Worm (Caenorhabditis elegans) whole organism, young adult: ENCODE data around the gene faah-5.

Source experiments
- F22D6.2 ChIP-seq: sonication (generic microtip); optimal IDR thresholded peaks from 2 replicates; lab custom pipeline; 2016; ENCODE audit warnings: mild to moderate bottlenecking, missing genetic modification characterization, missing compliant biosample characterization
- F52B5.7 ChIP-seq: sonication (generic microtip); optimal IDR thresholded peaks from 2 replicates; lab custom pipeline; 2016; ENCODE audit warnings: mild to moderate bottlenecking, missing genetic modification characterization, missing compliant biosample characterization
- F55B11.4 ChIP-seq: sonication (generic microtip); optimal IDR thresholded peaks from 2 replicates; lab custom pipeline; 2016; ENCODE audit warnings: missing compliant biosample characterization, missing genetic modification characterization, borderline replicate concordance; ENCODE audit not compliant: insufficient read depth
- T26A5.8 ChIP-seq: sonication (generic microtip); optimal IDR thresholded peaks from 2 replicates; lab custom pipeline; 2016; ENCODE audit warnings: missing genetic modification characterization, missing compliant biosample characterization
- Y67H2A.10 ChIP-seq: fragments of 200-800 bp; sonication (Bioruptor generic); conservative IDR thresholded peaks from 2 replicates; pipeline ENCODE4 v1.3.6; 2022; ENCODE audit warnings: missing genetic modification reagents, missing genetic modification characterization, missing compliant biosample characterization
- akir-1 ChIP-seq: fragments of 200-800 bp; sonication (Bioruptor generic); optimal IDR thresholded peaks from 2 replicates; lab custom pipeline; 2018; ENCODE audit warnings: mild to moderate bottlenecking, missing genetic modification characterization, moderate library complexity, missing compliant biosample characterization
- ama-1 ChIP-seq, 3 experiments: fragments of 150-350 bp in 1 of 3; sonication (generic microtip) in 2 of 3; optimal IDR thresholded peaks; 2 replicates each; lab custom pipeline; 2014 to 2018; ENCODE audit warnings: missing biosample characterization in 2 of 3, missing genetic modification characterization in 2 of 3, missing genetic modification reagents in 2 of 3
- aptf-2 ChIP-seq: fragments of 200-800 bp; sonication (Bioruptor generic); conservative IDR thresholded peaks from 2 replicates; pipeline ENCODE4 v1.3.6; 2022; ENCODE audit warnings: missing genetic modification reagents, missing genetic modification characterization, missing compliant biosample characterization
- aptf-3 ChIP-seq: fragments of 200-800 bp; sonication (Bioruptor generic); IDR thresholded peaks from 2 replicates; pipeline ENCODE4 v1.3.6; 2022; ENCODE audit warnings: missing genetic modification characterization, missing compliant biosample characterization
- attf-3 ChIP-seq: fragments of 200-800 bp; sonication (Bioruptor generic); conservative IDR thresholded peaks from 2 replicates; pipeline ENCODE4 v1.3.6; 2022; ENCODE audit warnings: missing genetic modification reagents, missing genetic modification characterization, missing compliant biosample characterization
- attf-5 ChIP-seq: fragments of 200-800 bp; sonication (Bioruptor generic); optimal IDR thresholded peaks from 2 replicates; lab custom pipeline; 2018; ENCODE audit warnings: mild to moderate bottlenecking, missing genetic modification characterization, missing compliant biosample characterization
- attf-6 ChIP-seq: fragments of 200-800 bp; sonication (Bioruptor generic); IDR thresholded peaks from 2 replicates; pipeline ENCODE4 v1.3.6; 2022; ENCODE audit warnings: missing genetic modification reagents, missing genetic modification characterization, missing compliant biosample characterization
- bed-1 ChIP-seq: fragments of 200-800 bp; sonication (Bioruptor generic); IDR thresholded peaks from 2 replicates; pipeline ENCODE4 v1.3.6; 2022; ENCODE audit warnings: missing genetic modification reagents, missing genetic modification characterization, missing compliant biosample characterization
- bed-2 ChIP-seq: fragments of 200-800 bp; sonication (Bioruptor generic); IDR thresholded peaks from 2 replicates; pipeline ENCODE4 v1.3.6; 2022; ENCODE audit warnings: missing genetic modification reagents, missing genetic modification characterization, missing compliant biosample characterization
- dox-1 ChIP-seq: fragments of 200-800 bp; sonication (Bioruptor generic); IDR thresholded peaks from 2 replicates; pipeline ENCODE4 v1.3.6; 2022; ENCODE audit warnings: missing genetic modification reagents, missing genetic modification characterization, missing compliant biosample characterization
- dpff-1 ChIP-seq: sonication (generic microtip); optimal IDR thresholded peaks from 2 replicates; lab custom pipeline; 2017; ENCODE audit warnings: mild to moderate bottlenecking, missing genetic modification characterization, missing compliant biosample characterization
- efl-1 ChIP-seq: fragments of 150-350 bp; optimal IDR thresholded peaks from 2 replicates; lab custom pipeline; 2014; ENCODE audit warnings: missing biosample characterization, missing genetic modification reagents, missing genetic modification characterization
- egrh-3 ChIP-seq: fragments of 200-800 bp; sonication (Bioruptor generic); IDR thresholded peaks from 2 replicates; pipeline ENCODE4 v1.3.6; 2022; ENCODE audit warnings: missing genetic modification reagents, missing genetic modification characterization, missing compliant biosample characterization
- ekl-4 ChIP-seq: fragments of 200-800 bp; sonication (Bioruptor generic); IDR thresholded peaks from 2 replicates; pipeline ENCODE4 v1.3.6; 2022; ENCODE audit warnings: missing genetic modification reagents, missing genetic modification characterization, missing compliant biosample characterization
- fkh-3 ChIP-seq: sonication (generic microtip); optimal IDR thresholded peaks from 2 replicates; lab custom pipeline; 2016; ENCODE audit warnings: mild to moderate bottlenecking, missing genetic modification characterization, missing compliant biosample characterization
- gei-17 ChIP-seq: fragments of 200-800 bp; sonication (Bioruptor generic); optimal IDR thresholded peaks from 2 replicates; lab custom pipeline; 2018; ENCODE audit warnings: mild to moderate bottlenecking, missing genetic modification characterization, missing compliant biosample characterization
- hmg-1.2 ChIP-seq: fragments of 200-800 bp; sonication (Bioruptor generic); IDR thresholded peaks from 2 replicates; pipeline ENCODE4 v1.3.6; 2022; ENCODE audit warnings: missing genetic modification reagents, missing genetic modification characterization, missing compliant biosample characterization
- hmg-20 ChIP-seq: fragments of 200-800 bp; sonication (Bioruptor generic); IDR thresholded peaks from 2 replicates; pipeline ENCODE4 v1.3.6; 2022; ENCODE audit warnings: missing genetic modification reagents, missing genetic modification characterization, missing compliant biosample characterization
- let-607 ChIP-seq, 2 experiments: fragments of 200-800 bp in 1 of 2; sonication (Bioruptor generic) in 1 of 2; sonication (generic microtip) in 1 of 2; optimal IDR thresholded peaks; 2 replicates each; lab custom pipeline; 2016 to 2018; ENCODE audit warnings: mild to moderate bottlenecking in 2 of 2, missing compliant biosample characterization in 2 of 2, missing genetic modification characterization in 2 of 2, moderate library complexity in 2 of 2, missing genotype in 1 of 2
- lin-54 ChIP-seq: fragments of 200-800 bp; sonication (Bioruptor generic); optimal IDR thresholded peaks from 2 replicates; lab custom pipeline; 2018; ENCODE audit warnings: mild to moderate bottlenecking, missing genetic modification characterization, missing compliant biosample characterization
- madf-6 ChIP-seq: fragments of 200-800 bp; sonication (Bioruptor generic); IDR thresholded peaks from 2 replicates; pipeline ENCODE4 v1.3.6; 2022; ENCODE audit warnings: missing genetic modification reagents, missing genetic modification characterization, missing compliant biosample characterization
- nfya-2 ChIP-seq: fragments of 200-800 bp; sonication (Bioruptor generic); IDR thresholded peaks from 2 replicates; pipeline ENCODE4 v1.3.6; 2022; ENCODE audit warnings: missing genetic modification reagents, missing genetic modification characterization, missing compliant biosample characterization
- nhr-179 ChIP-seq: sonication (generic microtip); optimal IDR thresholded peaks from 2 replicates; lab custom pipeline; 2016; ENCODE audit warnings: mild to moderate bottlenecking, missing genetic modification characterization, missing compliant biosample characterization
- nhr-80 ChIP-seq: sonication (generic microtip); optimal IDR thresholded peaks from 2 replicates; lab custom pipeline; 2016; ENCODE audit warnings: missing genetic modification characterization, missing compliant biosample characterization
- rcor-1 ChIP-seq: fragments of 200-800 bp; sonication (Bioruptor generic); IDR thresholded peaks from 2 replicates; pipeline ENCODE4 v1.3.6; 2022; ENCODE audit warnings: missing genetic modification reagents, missing genetic modification characterization, missing compliant biosample characterization
- rec-8 ChIP-seq, 2 experiments: sonication (generic microtip); optimal IDR thresholded peaks; 2 replicates each; lab custom pipeline; 2016; ENCODE audit warnings: mild to moderate bottlenecking in 2 of 2, missing genetic modification characterization in 2 of 2, missing genetic modification reagents in 2 of 2, missing genotype in 2 of 2, missing biosample characterization in 1 of 2, missing compliant biosample characterization in 1 of 2, moderate library complexity in 1 of 2
- repo-1 ChIP-seq: sonication (generic microtip); optimal IDR thresholded peaks from 2 replicates; lab custom pipeline; 2017; ENCODE audit warnings: mild to moderate bottlenecking, missing genetic modification characterization, missing compliant biosample characterization
- snpc-1.1 ChIP-seq: sonication (generic microtip); optimal IDR thresholded peaks from 2 replicates; lab custom pipeline; 2017; ENCODE audit warnings: missing genetic modification characterization, mild to moderate bottlenecking, missing compliant biosample characterization, antibody characterized with exemption, moderate library complexity, missing genotype, missing genetic modification reagents; ENCODE audit not compliant: insufficient read depth
- snpc-4 ChIP-seq, 5 experiments: fragments of 150-350 bp in 1 of 5; sonication (generic microtip) in 4 of 5; optimal IDR thresholded peaks; 2 replicates each; lab custom pipeline; 2014 to 2018; ENCODE audit warnings: missing genetic modification characterization in 5 of 5, missing biosample characterization in 3 of 5, antibody characterized with exemption in 2 of 5, mild to moderate bottlenecking in 2 of 5, missing compliant biosample characterization in 2 of 5, missing genotype in 2 of 5, moderate library complexity in 2 of 5, missing genetic modification reagents in 1 of 5
- tlf-1 ChIP-seq: fragments of 200-800 bp; sonication (Bioruptor generic); optimal IDR thresholded peaks from 2 replicates; lab custom pipeline; 2018; ENCODE audit warnings: mild to moderate bottlenecking, missing genetic modification characterization, missing compliant biosample characterization
- zfh-2 ChIP-seq: fragments of 200-800 bp; sonication (Bioruptor generic); conservative IDR thresholded peaks from 2 replicates; pipeline ENCODE4 v1.3.6; 2022; ENCODE audit warnings: missing genetic modification reagents, missing genetic modification characterization, missing compliant biosample characterization

faah-5 gene

ce11 chrIII:11881549-11881948 lies 9.7 kb downstream of the faah-5 start (continued):
- TF ChIP-seq rec-8 (tag; optimal IDR thresholded peaks at IDR 0.05; lab: Kevin White, UChicago) (no peak), gei-17 (no peak), hmg-1.2 (GFP tag; lab: Robert Waterston, UW) (peak; percentile 93), bed-1 (GFP tag; lab: Robert Waterston, UW) (no peak), nfya-2 (no peak), rcor-1 (GFP tag; lab: Robert Waterston, UW) (no peak), dpff-1 (tag; lab: Kevin White, UChicago) (no peak), attf-5 (GFP tag; lab: Kevin White, UChicago) (peak; percentile 14)

ce11 chrIII:11878751-11879150 lies 12.5 kb downstream of the faah-5 start, which contains the start of gene Y56A3A.6:
Gene Y56A3A.6 (minus strand): TSS chrIII:11878803.
- TF ChIP-seq F55B11.4 (tag; lab: Kevin White, UChicago): no peak
- no peak for TF ChIP-seq attf-3
- TF ChIP-seq let-607 (tag; optimal IDR thresholded peaks at IDR 0.05; lab: Kevin White, UChicago): peak in 1 of 2 experiments; percentile 23
- no peak for TF ChIP-seq bed-1 (GFP tag; lab: Robert Waterston, UW)
- TF ChIP-seq dox-1: 0 out of 2 replicates have a peak, but pooled peaks have one; percentile 10
- no peak for TF ChIP-seq efl-1 (GFP tag; lab: Kevin White, UChicago)
- TF ChIP-seq ama-1 (optimal IDR thresholded peaks at IDR 0.05; lab: Kevin White, UChicago): no peak
- TF ChIP-seq ama-1 (GFP tag; optimal IDR thresholded peaks at IDR 0.05; lab: Kevin White, UChicago): no peak
- peak; percentile 89 for TF ChIP-seq hmg-1.2 (GFP tag; lab: Robert Waterston, UW)
- no peak for TF ChIP-seq rec-8 (tag; optimal IDR thresholded peaks at IDR 0.05; lab: Kevin White, UChicago)
- no peak for TF ChIP-seq F52B5.7
- peak; percentile 54 for TF ChIP-seq nhr-80

- TF ChIP-seq hmg-20 (GFP tag; lab: Robert Waterston, UW) (no peak), repo-1 (tag; lab: Kevin White, UChicago) (no peak), zfh-2 (GFP tag; lab: Robert Waterston, UW) (0 out of 2 replicates have a peak, but pooled peaks have one; percentile 23), ama-1 (optimal IDR thresholded peaks at IDR 0.05; lab: Kevin White, UChicago) (no peak), ama-1 (GFP tag; optimal IDR thresholded peaks at IDR 0.05; lab: Kevin White, UChicago) (no peak)
Measured at ce11 chrIII:11876130-11876529, 15.1 kb downstream of the faah-5 start.

ce11 chrIII:11874242-11874641 lies 17.0 kb downstream of the faah-5 start:
- TF ChIP-seq ekl-4 (0 out of 2 replicates have a peak, but pooled peaks have one; percentile 25), egrh-3 (GFP tag; lab: Robert Waterston, UW) (peak; percentile 66), zfh-2 (GFP tag; lab: Robert Waterston, UW) (peak; percentile 81), nhr-179 (tag; lab: Kevin White, UChicago) (no peak)

DNA sequence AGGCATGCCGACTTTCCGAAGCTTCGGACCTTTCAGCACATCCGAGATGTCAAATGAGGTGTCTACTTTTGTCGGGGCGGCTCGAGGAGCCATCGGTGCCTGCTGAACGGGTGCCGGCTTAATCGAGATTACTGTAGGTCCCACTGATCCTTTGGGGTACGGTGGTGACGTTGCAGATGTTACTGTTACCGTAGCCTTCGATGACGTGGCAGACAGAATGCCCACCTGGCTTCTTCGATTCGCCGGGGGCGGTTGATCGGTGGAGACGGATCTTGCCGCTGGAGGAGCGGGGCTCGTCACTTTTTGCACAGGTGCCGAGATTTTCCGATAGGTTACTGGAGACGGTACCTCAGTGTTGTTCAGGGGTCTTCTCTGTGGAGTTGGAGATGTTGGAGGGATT lies 19.6 kb downstream of the faah-5 start:
- peak; percentile 9; the same call in 1 of the 2 replicates for TF ChIP-seq egrh-3 (GFP tag; lab: Robert Waterston, UW)
- TF ChIP-seq aptf-3 (GFP tag; lab: Robert Waterston, UW): 0 out of 2 replicates have a peak, but pooled peaks have one; percentile 19
- peak; percentile 54 for TF ChIP-seq zfh-2 (GFP tag; lab: Robert Waterston, UW)
- TF ChIP-seq fkh-3: no peak
- 0 out of 2 replicates have a peak, but pooled peaks have one; percentile 79 for TF ChIP-seq bed-1 (GFP tag; lab: Robert Waterston, UW)
- TF ChIP-seq, all 124 proteins: peak for 4

DNA sequence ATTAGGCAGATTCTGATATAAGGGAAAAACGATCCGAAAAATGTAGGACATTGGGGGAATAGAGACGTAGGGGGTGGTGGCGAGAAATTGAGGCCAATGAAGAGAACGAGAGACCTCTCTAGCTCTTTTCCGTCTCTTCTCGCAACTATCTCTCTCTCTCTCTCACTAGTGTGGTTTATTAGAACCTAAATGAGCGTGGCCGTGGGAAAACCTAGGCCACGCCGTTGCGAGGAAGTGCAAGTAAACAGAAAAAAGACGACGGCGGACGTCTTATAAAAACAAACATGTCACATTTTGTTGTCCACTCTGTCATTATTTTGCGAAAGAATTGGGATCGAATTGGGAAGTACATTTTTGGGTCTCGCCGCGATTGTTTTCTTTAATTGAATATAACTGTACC lies 21.2 kb downstream of the faah-5 start:
- TF ChIP-seq hmg-1.2 (GFP tag; lab: Robert Waterston, UW): peak; percentile 75; the same call in 1 of the 2 replicates
- TF ChIP-seq madf-6 (GFP tag; lab: Robert Waterston, UW): no peak
- peak; percentile 14 to 16 for TF ChIP-seq let-607 (tag; optimal IDR thresholded peaks at IDR 0.05; lab: Kevin White, UChicago)
- TF ChIP-seq T26A5.8: no peak
- TF ChIP-seq snpc-1.1 (tag; lab: Kevin White, UChicago): no peak
- no peak for TF ChIP-seq tlf-1 (GFP tag; lab: Kevin White, UChicago)
- no peak for TF ChIP-seq attf-6
- peak; percentile 4 for TF ChIP-seq F22D6.2 (tag; lab: Kevin White, UChicago)
- no peak for TF ChIP-seq rec-8 (tag; optimal IDR thresholded peaks at IDR 0.05; lab: Kevin White, UChicago)
- TF ChIP-seq bed-2 (GFP tag; lab: Robert Waterston, UW): 0 out of 2 replicates have a peak, but pooled peaks have one; percentile 21
- peak; percentile 49; the same call in 1 of the 2 replicates for TF ChIP-seq Y67H2A.10 (GFP tag; lab: Robert Waterston, UW)
- no peak for TF ChIP-seq akir-1 (GFP tag; lab: Kevin White, UChicago)
- TF ChIP-seq lin-54 (GFP tag; lab: Kevin White, UChicago): peak; percentile 1
- peak; percentile 50 for TF ChIP-seq snpc-4 (GFP tag; optimal IDR thresholded peaks at IDR 0.05; lab: Kevin White, UChicago)
- peak; percentile 69 to 85 (median 79) for TF ChIP-seq snpc-4 (tag; optimal IDR thresholded peaks at IDR 0.05; lab: Kevin White, UChicago)
- TF ChIP-seq aptf-2 (GFP tag; lab: Robert Waterston, UW): peak; percentile 51; the same call in 1 of the 2 replicates
- no peak for TF ChIP-seq gei-17
